Worm (Caenorhabditis elegans) whole organism, L1 larva: ENCODE data around the gene F26F12.8.

Experiments
- Y116A8C.19 ChIP-seq: sonication (generic microtip); optimal IDR thresholded peaks from 2 replicates; lab custom pipeline; 2016; ENCODE audit warnings: missing compliant biosample characterization, missing genetic modification characterization, borderline replicate concordance
- egl-27 ChIP-seq, 2 experiments: fragments of 150-350 bp in 1 of 2; sonication (generic microtip); optimal IDR thresholded peaks; 3 replicates each; lab custom pipeline; 2017 to 2018; ENCODE audit warnings: missing biosample characterization in 2 of 2, missing genetic modification characterization in 2 of 2, missing genetic modification reagents in 2 of 2
- elt-3 ChIP-seq, 6 experiments: fragments of 150-350 bp in 1 of 6; sonication (generic microtip); optimal IDR thresholded peaks; 2 replicates each; lab custom pipeline; 2017 to 2018; ENCODE audit warnings: missing biosample characterization in 6 of 6, missing genetic modification characterization in 6 of 6, inconsistent platforms in 1 of 6
- mep-1 ChIP-seq: fragments of 150-350 bp; optimal IDR thresholded peaks from 2 replicates; lab custom pipeline; 2014; ENCODE audit warnings: missing biosample characterization, missing genetic modification characterization
- nhr-77 ChIP-seq: fragments of 150-350 bp; optimal IDR thresholded peaks from 2 replicates; lab custom pipeline; 2014; ENCODE audit warnings: missing biosample characterization, missing genetic modification characterization
- unc-62 ChIP-seq: fragments of 150-350 bp; optimal IDR thresholded peaks from 2 replicates; lab custom pipeline; 2014; ENCODE audit warnings: missing biosample characterization, missing genetic modification reagents, missing genetic modification characterization

DNA sequence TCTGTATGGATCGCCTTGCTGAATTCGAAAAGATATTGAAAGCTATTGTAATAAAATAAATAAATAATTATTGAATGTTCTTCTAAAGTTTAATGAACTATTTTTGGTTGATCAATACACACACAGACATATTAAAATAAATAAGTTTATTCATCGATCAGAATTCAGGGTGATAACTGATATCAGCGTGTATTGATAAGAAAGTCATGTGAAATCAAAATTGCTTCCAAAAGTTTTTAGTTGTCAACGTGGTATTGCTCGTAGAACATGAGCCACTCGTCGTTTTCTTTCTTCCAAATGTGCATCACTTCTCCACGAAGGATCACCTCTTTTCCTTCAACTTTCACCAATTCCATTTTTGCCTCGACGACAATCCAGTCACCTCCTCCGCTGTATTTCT, 20.1 kb upstream of the F26F12.8 start:
- TF ChIP-seq elt-3 (tag; optimal IDR thresholded peaks at IDR 0.05; lab: Kevin White, UChicago) (no peak), mep-1 (tag; lab: Kevin White, UChicago) (no peak), nhr-77 (tag; lab: Kevin White, UChicago) (no peak), egl-27 (tag; optimal IDR thresholded peaks at IDR 0.05; lab: Kevin White, UChicago) (no peak), Y116A8C.19 (tag; lab: Kevin White, UChicago) (no peak), unc-62 (GFP tag; lab: Kevin White, UChicago) (no peak)
